Worm (Caenorhabditis elegans) whole organism, L2 larva: ENCODE measurements around the gene sec-61.A.

Source experiments
- R02D3.7 ChIP-seq: fragments of 150-350 bp; optimal IDR thresholded peaks from 2 replicates; lab custom pipeline; 2014; ENCODE audit warnings: missing biosample characterization, missing genetic modification characterization
- gmeb-1 ChIP-seq: fragments of 150-350 bp; optimal IDR thresholded peaks from 2 replicates; lab custom pipeline; 2014; ENCODE audit warnings: missing biosample characterization, missing genetic modification characterization
- lin-13 ChIP-seq: fragments of 150-350 bp; optimal IDR thresholded peaks from 2 replicates; lab custom pipeline; 2014; ENCODE audit warnings: missing biosample characterization, missing genetic modification reagents, missing genetic modification characterization
- mbf-1 ChIP-seq: sonication (generic microtip); optimal IDR thresholded peaks from 2 replicates; lab custom pipeline; 2017; ENCODE audit warnings: missing biosample characterization, missing genetic modification characterization
- mdl-1 ChIP-seq, 2 experiments: fragments of 150-350 bp in 1 of 2; sonication (generic microtip) in 1 of 2; optimal IDR thresholded peaks; 2 replicates each; lab custom pipeline; 2017; ENCODE audit warnings: missing biosample characterization in 2 of 2, missing genetic modification characterization in 2 of 2
- unc-62 ChIP-seq: fragments of 150-350 bp; optimal IDR thresholded peaks from 2 replicates; lab custom pipeline; 2014; ENCODE audit warnings: missing biosample characterization, missing genetic modification reagents, missing genetic modification characterization
- ztf-1 ChIP-seq: fragments of 200-800 bp; sonication (Bioruptor generic); conservative IDR thresholded peaks from 2 replicates; pipeline ENCODE4 v1.3.6; 2022; ENCODE audit warnings: missing genetic modification characterization, missing compliant biosample characterization
- ztf-11 ChIP-seq: sonication (generic microtip); optimal IDR thresholded peaks from 2 replicates; lab custom pipeline; 2017; ENCODE audit warnings: missing biosample characterization, missing genetic modification characterization
- ztf-4 ChIP-seq: fragments of 150-350 bp; optimal IDR thresholded peaks from 2 replicates; lab custom pipeline; 2014; ENCODE audit warnings: missing biosample characterization, missing genetic modification characterization

- TF ChIP-seq unc-62 (no peak), mdl-1 (tag; optimal IDR thresholded peaks at IDR 0.05; lab: Kevin White, UChicago) (no peak), ztf-4 (tag; lab: Kevin White, UChicago) (no peak), ztf-1 (GFP tag; lab: Robert Waterston, UW) (no peak), lin-13 (GFP tag; lab: Kevin White, UChicago) (no peak), mbf-1 (no peak), R02D3.7 (tag; lab: Kevin White, UChicago) (no peak), ztf-11 (no peak), gmeb-1 (tag; lab: Kevin White, UChicago) (no peak)
Measured at ce11 chrIV:14826151-14826757, 1.2 kb upstream of the sec-61.A start.
